Fruit fly (Drosophila melanogaster): ENCODE data around the gene Larp4B.

Larp4B gene

dm6 chr3L:3276930-3277329 lies 52.3 kb downstream of the Larp4B start:
- no peak for TF ChIP-seq Xbp1 (GFP tag; optimal IDR thresholded peaks at IDR 0.05)
- TF ChIP-seq CG15601 (tag; optimal IDR thresholded peaks at IDR 0.05), result peak; percentile 3
- no peak for TF ChIP-seq az2 (GFP tag; optimal IDR thresholded peaks at IDR 0.05)
- no peak for TF ChIP-seq sc (optimal IDR thresholded peaks at IDR 0.05)
- no peak for TF ChIP-seq sc (GFP tag; optimal IDR thresholded peaks at IDR 0.05)
- no peak for TF ChIP-seq hb (GFP tag; IDR thresholded peaks at IDR 0.05; ENCODE audit: partially characterized antibody)
- TF ChIP-seq trem (tag; optimal IDR thresholded peaks at IDR 0.05), result peak; percentile 16
- no peak for TF ChIP-seq CG10543 (GFP tag; optimal IDR thresholded peaks at IDR 0.05)
- no peak for TF ChIP-seq Stat92E (GFP tag; optimal IDR thresholded peaks at IDR 0.05)
- peak; percentile 56 for TF ChIP-seq Lhr (GFP tag; optimal IDR thresholded peaks at IDR 0.05)
- no peak for TF ChIP-seq crp (GFP tag; optimal IDR thresholded peaks at IDR 0.05)
- no peak for TF ChIP-seq jing (GFP tag; optimal IDR thresholded peaks at IDR 0.05)
- TF ChIP-seq CG10959 (GFP tag; IDR thresholded peaks at IDR 0.05), result no peak
- no peak for TF ChIP-seq tup (GFP tag; optimal IDR thresholded peaks at IDR 0.05)
- TF ChIP-seq Scr (GFP tag; IDR thresholded peaks at IDR 0.05; ENCODE audit: partially characterized antibody), result no peak
- no peak for TF ChIP-seq D19B (GFP tag; optimal IDR thresholded peaks at IDR 0.05)
- TF ChIP-seq CoRest (tag; optimal IDR thresholded peaks at IDR 0.05), result peak; percentile 27
- TF ChIP-seq CG9215 (GFP tag; IDR thresholded peaks at IDR 0.05), result no peak
- no peak for TF ChIP-seq ash1 (GFP tag; optimal IDR thresholded peaks at IDR 0.05)
- TF ChIP-seq pita (GFP tag; optimal IDR thresholded peaks at IDR 0.05), result peak; percentile 61
- TF ChIP-seq bsh (GFP tag; optimal IDR thresholded peaks at IDR 0.05), result no peak
- TF ChIP-seq Dfd (GFP tag; optimal IDR thresholded peaks at IDR 0.05), result no peak
- TF ChIP-seq Rfx (GFP tag; IDR thresholded peaks at IDR 0.05), result no peak
- TF ChIP-seq ewg (GFP tag; optimal IDR thresholded peaks at IDR 0.05), result no peak
- peak; percentile 83 for TF ChIP-seq z (GFP tag; IDR thresholded peaks at IDR 0.05)
- TF ChIP-seq CG4820 (GFP tag; optimal IDR thresholded peaks at IDR 0.05), result no peak
- TF ChIP-seq ftz-f1 (GFP tag; optimal IDR thresholded peaks at IDR 0.05), result peak; percentile 80
- no peak for TF ChIP-seq Awh (GFP tag; IDR thresholded peaks at IDR 0.05)
- no peak for TF ChIP-seq CG12219 (GFP tag; optimal IDR thresholded peaks at IDR 0.05)
- peak; percentile 49; the same call in 1 of the 3 replicates for TF ChIP-seq Opbp (GFP tag; IDR thresholded peaks at IDR 0.05; ENCODE audit: partially characterized antibody)
- no peak for TF ChIP-seq Gug (GFP tag; IDR thresholded peaks at IDR 0.05)
- no peak for TF ChIP-seq inv (GFP tag; IDR thresholded peaks at IDR 0.05; ENCODE audit: partially characterized antibody)
- TF ChIP-seq CG34422 (GFP tag; IDR thresholded peaks at IDR 0.05), result no peak
- no peak for TF ChIP-seq lbe (GFP tag; optimal IDR thresholded peaks at IDR 0.05)
- no peak for TF ChIP-seq Mes4 (GFP tag; optimal IDR thresholded peaks at IDR 0.05)
- TF ChIP-seq unpg (GFP tag; optimal IDR thresholded peaks at IDR 0.05), result no peak
- no peak for TF ChIP-seq croc (GFP tag; conservative IDR thresholded peaks at IDR 0.05)
- TF ChIP-seq CG3726 (GFP tag; IDR thresholded peaks at IDR 0.05), result no peak
- TF ChIP-seq CTCF (GFP tag; optimal IDR thresholded peaks at IDR 0.05), result peak; percentile 58
- TF ChIP-seq Pdp1 (GFP tag; optimal IDR thresholded peaks at IDR 0.05), result peak in 1 of 2 experiments; percentile 26
- TF ChIP-seq CG6654 (GFP tag; optimal IDR thresholded peaks at IDR 0.05), result no peak
- no peak for TF ChIP-seq CG14965 (GFP tag; optimal IDR thresholded peaks at IDR 0.05; ENCODE audit: borderline replicate concordance)
- no peak for TF ChIP-seq Drgx (GFP tag; IDR thresholded peaks at IDR 0.05)
- TF ChIP-seq da (GFP tag; optimal IDR thresholded peaks at IDR 0.05), result no peak
- no peak for TF ChIP-seq mam (GFP tag; optimal IDR thresholded peaks at IDR 0.05)
- no peak for TF ChIP-seq gt (GFP tag; IDR thresholded peaks at IDR 0.05)
- no peak for TF ChIP-seq CHES-1-like (GFP tag; optimal IDR thresholded peaks at IDR 0.05)
- TF ChIP-seq CG11456 (GFP tag; IDR thresholded peaks at IDR 0.05), result no peak
- TF ChIP-seq CG10366 (GFP tag; IDR thresholded peaks at IDR 0.05), result no peak
- no peak for TF ChIP-seq jigr1 (GFP tag; IDR thresholded peaks at IDR 0.05)
- TF ChIP-seq stwl (tag; optimal IDR thresholded peaks at IDR 0.05), result peak; percentile 54
- peak; percentile 8 for TF ChIP-seq Dp (GFP tag; optimal IDR thresholded peaks at IDR 0.05)

Data from whole organism, embryonic.